Worm (Caenorhabditis elegans) whole organism, L2 larva: Measurements from ENCODE around the gene srlf-36.

Experiments
- aly-2 ChIP-seq: fragments of 150-350 bp; optimal IDR thresholded peaks from 2 replicates; lab custom pipeline; 2014; ENCODE audit warnings: missing biosample characterization, missing genetic modification characterization
- elt-1 ChIP-seq: fragments of 150-350 bp; optimal IDR thresholded peaks from 2 replicates; lab custom pipeline; 2014; ENCODE audit warnings: missing biosample characterization, missing genetic modification characterization
- lin-13 ChIP-seq: fragments of 150-350 bp; optimal IDR thresholded peaks from 2 replicates; lab custom pipeline; 2014; ENCODE audit warnings: missing biosample characterization, missing genetic modification reagents, missing genetic modification characterization
- nhr-11 ChIP-seq: fragments of 150-350 bp; optimal IDR thresholded peaks from 2 replicates; lab custom pipeline; 2014; ENCODE audit warnings: missing biosample characterization, missing genetic modification characterization
- nhr-12 ChIP-seq: fragments of 150-350 bp; optimal IDR thresholded peaks from 2 replicates; lab custom pipeline; 2014; ENCODE audit warnings: missing biosample characterization, missing genetic modification characterization
- nhr-237 ChIP-seq: fragments of 150-350 bp; optimal IDR thresholded peaks from 2 replicates; lab custom pipeline; 2014; ENCODE audit warnings: missing biosample characterization, missing genetic modification characterization
- snpc-4 ChIP-seq: fragments of 150-350 bp; optimal IDR thresholded peaks from 2 replicates; lab custom pipeline; 2014; ENCODE audit warnings: missing biosample characterization, missing genetic modification characterization

DNA sequence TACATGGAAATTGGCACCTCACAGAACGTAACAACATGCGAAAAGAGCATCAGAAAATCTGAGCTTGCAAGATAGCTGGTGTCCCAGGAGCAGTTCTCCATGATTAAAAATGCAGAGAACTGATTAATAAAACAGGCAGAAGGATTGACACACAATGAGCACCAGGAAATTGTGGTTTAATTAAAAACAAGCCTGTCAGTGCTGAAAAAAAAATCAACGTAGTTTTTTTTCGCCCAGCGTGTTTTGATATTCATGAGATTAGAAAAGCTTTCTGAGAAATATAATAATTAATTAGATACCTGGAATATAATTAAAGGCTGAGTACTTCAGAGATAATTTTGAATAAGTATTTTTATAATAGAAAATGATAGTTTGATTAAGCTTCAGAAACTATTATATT lies 48.1 kb upstream of the srlf-36 start, which contains the start of gene srh-246:
- TF ChIP-seq snpc-4 (tag; lab: Kevin White, UChicago): no peak
- no peak for TF ChIP-seq nhr-11 (tag; lab: Kevin White, UChicago)
- TF ChIP-seq lin-13: no peak
- no peak for TF ChIP-seq nhr-12 (tag; lab: Kevin White, UChicago)
- no peak for TF ChIP-seq nhr-237 (tag; lab: Kevin White, UChicago)
- no peak for TF ChIP-seq elt-1
- no peak for TF ChIP-seq aly-2 (tag; lab: Kevin White, UChicago)
